Worm (Caenorhabditis elegans) whole organism, L2 larva: ENCODE results near the gene C52B9.10.

ENCODE experiments used
- Y55F3AM.14 ChIP-seq: fragments of 200-800 bp; sonication (Bioruptor generic); optimal IDR thresholded peaks from 2 replicates; lab custom pipeline; 2018; ENCODE audit warnings: mild to moderate bottlenecking, missing genetic modification characterization, missing compliant biosample characterization
- alr-1 ChIP-seq: fragments of 150-350 bp; optimal IDR thresholded peaks from 2 replicates; lab custom pipeline; 2014; ENCODE audit warnings: missing biosample characterization, missing genetic modification characterization
- aly-2 ChIP-seq: fragments of 150-350 bp; optimal IDR thresholded peaks from 2 replicates; lab custom pipeline; 2014; ENCODE audit warnings: missing biosample characterization, missing genetic modification characterization
- ama-1 ChIP-seq: fragments of 150-350 bp; optimal IDR thresholded peaks from 2 replicates; lab custom pipeline; 2018; ENCODE audit warnings: inconsistent platforms
- blmp-1 ChIP-seq: sonication (generic microtip); optimal IDR thresholded peaks from 2 replicates; lab custom pipeline; 2017; ENCODE audit warnings: missing genetic modification characterization, mild to moderate bottlenecking, missing compliant biosample characterization, antibody characterized with exemption, moderate library complexity; ENCODE audit not compliant: insufficient read depth
- crh-2 ChIP-seq: sonication (generic microtip); optimal IDR thresholded peaks from 2 replicates; lab custom pipeline; 2017; ENCODE audit warnings: missing biosample characterization, missing genetic modification characterization
- dmd-4 ChIP-seq: sonication (generic microtip); optimal IDR thresholded peaks from 2 replicates; lab custom pipeline; 2017; ENCODE audit warnings: missing biosample characterization, missing genetic modification characterization
- elt-1 ChIP-seq: fragments of 150-350 bp; optimal IDR thresholded peaks from 2 replicates; lab custom pipeline; 2014; ENCODE audit warnings: missing biosample characterization, missing genetic modification characterization
- elt-3 ChIP-seq: sonication (generic microtip); optimal IDR thresholded peaks from 2 replicates; lab custom pipeline; 2017; ENCODE audit warnings: missing biosample characterization, missing genetic modification characterization
- gmeb-1 ChIP-seq: fragments of 150-350 bp; optimal IDR thresholded peaks from 2 replicates; lab custom pipeline; 2014; ENCODE audit warnings: missing biosample characterization, missing genetic modification characterization
- lin-13 ChIP-seq: fragments of 150-350 bp; optimal IDR thresholded peaks from 2 replicates; lab custom pipeline; 2014; ENCODE audit warnings: missing biosample characterization, missing genetic modification reagents, missing genetic modification characterization
- lin-39 ChIP-seq: fragments of 150-350 bp; optimal IDR thresholded peaks from 2 replicates; lab custom pipeline; 2014; ENCODE audit warnings: missing biosample characterization, missing genetic modification reagents, missing genetic modification characterization
- lsy-2 ChIP-seq, 2 experiments: fragments of 150-350 bp in 1 of 2; sonication (generic microtip) in 1 of 2; optimal IDR thresholded peaks; 2 replicates each; lab custom pipeline; 2014 to 2017; ENCODE audit warnings: missing biosample characterization in 2 of 2, missing genetic modification characterization in 2 of 2
- mab-5 ChIP-seq: fragments of 150-350 bp; optimal IDR thresholded peaks from 2 replicates; lab custom pipeline; 2014; ENCODE audit warnings: missing biosample characterization, missing genetic modification characterization
- mdl-1 ChIP-seq, 2 experiments: fragments of 150-350 bp in 1 of 2; sonication (generic microtip) in 1 of 2; optimal IDR thresholded peaks; 2 replicates each; lab custom pipeline; 2017; ENCODE audit warnings: missing biosample characterization in 2 of 2, missing genetic modification characterization in 2 of 2
- nhr-129 ChIP-seq: fragments of 150-350 bp; optimal IDR thresholded peaks from 2 replicates; lab custom pipeline; 2014; ENCODE audit warnings: missing biosample characterization, missing genetic modification characterization
- nhr-21 ChIP-seq: fragments of 150-350 bp; optimal IDR thresholded peaks from 2 replicates; lab custom pipeline; 2014; ENCODE audit warnings: missing biosample characterization, missing genetic modification characterization
- nhr-237 ChIP-seq: fragments of 150-350 bp; optimal IDR thresholded peaks from 2 replicates; lab custom pipeline; 2014; ENCODE audit warnings: missing biosample characterization, missing genetic modification characterization
- nhr-25 ChIP-seq: fragments of 150-350 bp; sonication (generic microtip); optimal IDR thresholded peaks from 3 replicates; lab custom pipeline; 2014; ENCODE audit warnings: missing biosample characterization, missing genetic modification characterization
- peb-1 ChIP-seq: fragments of 150-350 bp; optimal IDR thresholded peaks from 2 replicates; lab custom pipeline; 2014; ENCODE audit warnings: missing biosample characterization, missing genetic modification characterization
- sem-4 ChIP-seq: fragments of 150-350 bp; optimal IDR thresholded peaks from 2 replicates; lab custom pipeline; 2014; ENCODE audit warnings: missing biosample characterization, missing genetic modification reagents, missing genetic modification characterization
- skn-1 ChIP-seq: sonication (generic microtip); optimal IDR thresholded peaks from 2 replicates; lab custom pipeline; 2017; ENCODE audit warnings: missing biosample characterization, missing genetic modification characterization
- sma-3 ChIP-seq: sonication (generic microtip); optimal IDR thresholded peaks from 2 replicates; lab custom pipeline; 2016; ENCODE audit warnings: missing genetic modification reagents, missing genetic modification characterization, missing compliant biosample characterization
- sma-9 ChIP-seq, 2 experiments: fragments of 150-350 bp in 1 of 2; sonication (generic microtip) in 1 of 2; optimal IDR thresholded peaks; 2 replicates each; lab custom pipeline; 2014 to 2016; ENCODE audit warnings: missing genetic modification characterization in 2 of 2, mild to moderate bottlenecking in 1 of 2, missing biosample characterization in 1 of 2, missing compliant biosample characterization in 1 of 2, missing genetic modification reagents in 1 of 2, moderate library complexity in 1 of 2
- snpc-4 ChIP-seq: fragments of 150-350 bp; optimal IDR thresholded peaks from 2 replicates; lab custom pipeline; 2014; ENCODE audit warnings: missing biosample characterization, missing genetic modification characterization
- unc-39 ChIP-seq: fragments of 150-350 bp; optimal IDR thresholded peaks from 2 replicates; lab custom pipeline; 2014; ENCODE audit warnings: missing biosample characterization, missing genetic modification characterization
- unc-55 ChIP-seq: fragments of 150-350 bp; sonication (generic microtip); optimal IDR thresholded peaks from 3 replicates; lab custom pipeline; 2014; ENCODE audit warnings: missing biosample characterization, missing genetic modification reagents, missing genetic modification characterization

The C52B9.10 gene

ce11 chrX:4311668-4312067, 38.0 kb downstream of the C52B9.10 start, which contains the start of gene C52B9.8:
C52B9.8 (minus strand) TSS chrX:4311768.
- no peak for TF ChIP-seq lin-39 (tag; lab: Kevin White, UChicago)
- no peak for TF ChIP-seq unc-55 (GFP tag; lab: Kevin White, UChicago)
- no peak for TF ChIP-seq unc-39 (tag; lab: Kevin White, UChicago)
- TF ChIP-seq, all 48 proteins: peak for 0

ce11 chrX:4314939-4315338, 41.2 kb downstream of the C52B9.10 start:
- TF ChIP-seq nhr-25 (tag; lab: Kevin White, UChicago) (no peak), sem-4 (tag; lab: Kevin White, UChicago) (peak; percentile 5)

- TF ChIP-seq mdl-1 (tag; optimal IDR thresholded peaks at IDR 0.05; lab: Kevin White, UChicago) (no peak), sma-9 (GFP tag; optimal IDR thresholded peaks at IDR 0.05; lab: Kevin White, UChicago) (peak; percentile 20), sma-9 (tag; optimal IDR thresholded peaks at IDR 0.05; lab: Kevin White, UChicago) (no peak)
- TF ChIP-seq, all 48 proteins: peak for 1
Measured at ce11 chrX:4317095-4317494, 43.4 kb downstream of the C52B9.10 start.

ce11 chrX:4320563-4320962, 46.8 kb downstream of the C52B9.10 start, which contains the start of gene dop-6:
dop-6 (plus strand) TSS chrX:4320863.
- TF ChIP-seq nhr-21 (tag; lab: Kevin White, UChicago) (no peak), sma-3 (GFP tag; lab: Kevin White, UChicago) (no peak), blmp-1 (tag; lab: Kevin White, UChicago) (no peak), elt-1 (tag; lab: Kevin White, UChicago) (no peak)

- TF ChIP-seq elt-3 (no peak), snpc-4 (tag; lab: Kevin White, UChicago) (no peak), nhr-237 (tag; lab: Kevin White, UChicago) (no peak), aly-2 (tag; lab: Kevin White, UChicago) (no peak), lsy-2 (tag; optimal IDR thresholded peaks at IDR 0.05; lab: Kevin White, UChicago) (no peak), unc-55 (GFP tag; lab: Kevin White, UChicago) (no peak), lin-13 (GFP tag; lab: Kevin White, UChicago) (no peak), crh-2 (tag; lab: Kevin White, UChicago) (no peak), mdl-1 (tag; optimal IDR thresholded peaks at IDR 0.05; lab: Kevin White, UChicago) (no peak), skn-1 (tag; lab: Kevin White, UChicago) (no peak), elt-1 (tag; lab: Kevin White, UChicago) (no peak), mab-5 (tag; lab: Kevin White, UChicago) (no peak), peb-1 (tag; lab: Kevin White, UChicago) (no peak), dmd-4 (tag; lab: Kevin White, UChicago) (no peak), gmeb-1 (no peak), sem-4 (tag; lab: Kevin White, UChicago) (no peak), alr-1 (tag; lab: Kevin White, UChicago) (no peak), ama-1 (lab: Kevin White, UChicago) (no peak), nhr-129 (no peak), Y55F3AM.14 (GFP tag; lab: Kevin White, UChicago) (no peak)
Measured at ce11 chrX:4322847-4323455, 49.2 kb downstream of the C52B9.10 start.
